Worm (Caenorhabditis elegans) whole organism, late embryonic: Measurements from ENCODE around the gene K04D7.6.

Source experiments
- K02D7.2 ChIP-seq: sonication (generic microtip); optimal IDR thresholded peaks from 2 replicates; lab custom pipeline; 2017; ENCODE audit warnings: mild to moderate bottlenecking, missing genetic modification characterization, missing compliant biosample characterization
- K09A11.1 ChIP-seq: sonication (generic microtip); optimal IDR thresholded peaks from 2 replicates; lab custom pipeline; 2017; ENCODE audit warnings: antibody characterized with exemption, mild to moderate bottlenecking, missing genetic modification characterization, missing compliant biosample characterization; ENCODE audit not compliant: insufficient read depth
- Y22D7AL.16 ChIP-seq: sonication (generic microtip); optimal IDR thresholded peaks from 2 replicates; lab custom pipeline; 2016; ENCODE audit warnings: missing genetic modification characterization, missing compliant biosample characterization
- ahr-1 ChIP-seq: sonication (generic microtip); optimal IDR thresholded peaks from 2 replicates; lab custom pipeline; 2016; ENCODE audit warnings: missing genetic modification characterization, missing compliant biosample characterization
- ama-1 ChIP-seq: fragments of 150-350 bp; optimal IDR thresholded peaks from 2 replicates; lab custom pipeline; 2014
- ceh-14 ChIP-seq: sonication (generic microtip); optimal IDR thresholded peaks from 2 replicates; lab custom pipeline; 2016; ENCODE audit warnings: missing genotype, missing genetic modification characterization, missing compliant biosample characterization
- ceh-18 ChIP-seq: sonication (generic microtip); optimal IDR thresholded peaks from 2 replicates; lab custom pipeline; 2016; ENCODE audit warnings: missing genetic modification characterization, missing compliant biosample characterization
- ceh-2 ChIP-seq: sonication (generic microtip); optimal IDR thresholded peaks from 2 replicates; lab custom pipeline; 2016; ENCODE audit warnings: missing genotype, missing genetic modification characterization, missing compliant biosample characterization
- ceh-22 ChIP-seq: sonication (generic microtip); optimal IDR thresholded peaks from 2 replicates; lab custom pipeline; 2017; ENCODE audit warnings: missing biosample characterization, missing genetic modification characterization
- ceh-31 ChIP-seq: sonication (generic microtip); optimal IDR thresholded peaks from 2 replicates; lab custom pipeline; 2016; ENCODE audit warnings: missing genetic modification characterization, missing compliant biosample characterization
- ceh-34 ChIP-seq: sonication (generic microtip); optimal IDR thresholded peaks from 2 replicates; lab custom pipeline; 2016; ENCODE audit warnings: mild to moderate bottlenecking, missing genetic modification characterization, missing compliant biosample characterization
- ceh-48 ChIP-seq: sonication (generic microtip); optimal IDR thresholded peaks from 2 replicates; lab custom pipeline; 2016; ENCODE audit warnings: missing genetic modification characterization, inconsistent platforms, missing compliant biosample characterization
- che-1 ChIP-seq: sonication (generic microtip); optimal IDR thresholded peaks from 2 replicates; lab custom pipeline; 2016; ENCODE audit warnings: mild to moderate bottlenecking, missing genetic modification characterization, missing compliant biosample characterization
- dmd-4 ChIP-seq: sonication (generic microtip); optimal IDR thresholded peaks from 2 replicates; lab custom pipeline; 2016; ENCODE audit warnings: borderline replicate concordance, missing genetic modification characterization, missing compliant biosample characterization
- ets-4 ChIP-seq: sonication (generic microtip); optimal IDR thresholded peaks from 2 replicates; lab custom pipeline; 2016; ENCODE audit warnings: missing genetic modification characterization, missing compliant biosample characterization
- eyg-1 ChIP-seq: sonication (generic microtip); optimal IDR thresholded peaks from 2 replicates; lab custom pipeline; 2016; ENCODE audit warnings: missing genotype, missing genetic modification characterization, missing compliant biosample characterization
- fkh-10 ChIP-seq: fragments of 150-350 bp; optimal IDR thresholded peaks from 2 replicates; lab custom pipeline; 2014; ENCODE audit warnings: missing biosample characterization, missing genetic modification reagents, missing genetic modification characterization
- fkh-6 ChIP-seq: sonication (generic microtip); optimal IDR thresholded peaks from 2 replicates; lab custom pipeline; 2016; ENCODE audit warnings: missing genetic modification characterization, missing compliant biosample characterization
- hlh-13 ChIP-seq: fragments of 200-800 bp; sonication (Bioruptor generic); optimal IDR thresholded peaks from 2 replicates; lab custom pipeline; 2018; ENCODE audit warnings: mild to moderate bottlenecking, missing genetic modification characterization, missing compliant biosample characterization
- hlh-15 ChIP-seq: sonication (generic microtip); optimal IDR thresholded peaks from 2 replicates; lab custom pipeline; 2016; ENCODE audit warnings: missing genetic modification characterization, missing compliant biosample characterization
- hlh-30 ChIP-seq: sonication (generic microtip); optimal IDR thresholded peaks from 2 replicates; lab custom pipeline; 2017; ENCODE audit warnings: antibody characterized with exemption, missing genetic modification characterization, missing compliant biosample characterization; ENCODE audit not compliant: insufficient read depth
- hlh-6 ChIP-seq: sonication (generic microtip); optimal IDR thresholded peaks from 2 replicates; lab custom pipeline; 2016; ENCODE audit warnings: missing genotype, missing genetic modification characterization, missing compliant biosample characterization
- lim-6 ChIP-seq: sonication (generic microtip); optimal IDR thresholded peaks from 2 replicates; lab custom pipeline; 2016; ENCODE audit warnings: missing genetic modification characterization, missing compliant biosample characterization
- lin-11 ChIP-seq: fragments of 200-800 bp; sonication (Bioruptor generic); optimal IDR thresholded peaks from 2 replicates; lab custom pipeline; 2018; ENCODE audit warnings: mild to moderate bottlenecking, missing genetic modification characterization, missing compliant biosample characterization
- madf-2 ChIP-seq: sonication (generic microtip); optimal IDR thresholded peaks from 2 replicates; lab custom pipeline; 2017; ENCODE audit warnings: missing genetic modification characterization, missing compliant biosample characterization
- nhr-11 ChIP-seq: fragments of 150-350 bp; optimal IDR thresholded peaks from 2 replicates; lab custom pipeline; 2014; ENCODE audit warnings: missing biosample characterization, missing genetic modification characterization
- npax-4 ChIP-seq: sonication (generic microtip); optimal IDR thresholded peaks from 2 replicates; lab custom pipeline; 2016; ENCODE audit warnings: missing genetic modification characterization, missing compliant biosample characterization
- odd-2 ChIP-seq: sonication (generic microtip); optimal IDR thresholded peaks from 2 replicates; lab custom pipeline; 2017; ENCODE audit warnings: antibody characterized with exemption, mild to moderate bottlenecking, missing genetic modification characterization, missing compliant biosample characterization
- pag-3 ChIP-seq: sonication (generic microtip); optimal IDR thresholded peaks from 2 replicates; lab custom pipeline; 2016; ENCODE audit warnings: missing compliant biosample characterization, missing genetic modification characterization, borderline replicate concordance
- pat-9 ChIP-seq: fragments of 200-800 bp; sonication (Bioruptor generic); optimal IDR thresholded peaks from 2 replicates; lab custom pipeline; 2018; ENCODE audit warnings: mild to moderate bottlenecking, missing genetic modification characterization, moderate library complexity, missing compliant biosample characterization
- pax-1 ChIP-seq: fragments of 150-350 bp; optimal IDR thresholded peaks from 2 replicates; lab custom pipeline; 2014; ENCODE audit warnings: missing biosample characterization, missing genetic modification characterization
- pha-2 ChIP-seq: sonication (generic microtip); optimal IDR thresholded peaks from 2 replicates; lab custom pipeline; 2017; ENCODE audit warnings: mild to moderate bottlenecking, missing genetic modification characterization, missing compliant biosample characterization
- pha-4 ChIP-seq: fragments of 150-350 bp; optimal IDR thresholded peaks from 2 replicates; lab custom pipeline; 2018; ENCODE audit warnings: missing biosample characterization, missing genetic modification reagents, missing genetic modification characterization
- pqm-1 ChIP-seq: sonication (generic microtip); optimal IDR thresholded peaks from 2 replicates; lab custom pipeline; 2016; ENCODE audit warnings: missing genetic modification characterization, missing compliant biosample characterization
- pros-1 ChIP-seq: fragments of 150-350 bp; optimal IDR thresholded peaks from 2 replicates; lab custom pipeline; 2014; ENCODE audit warnings: missing biosample characterization, missing genetic modification reagents, missing genetic modification characterization
- rnt-1 ChIP-seq: sonication (generic microtip); optimal IDR thresholded peaks from 2 replicates; lab custom pipeline; 2016; ENCODE audit warnings: missing genetic modification characterization, missing compliant biosample characterization
- sdc-2 ChIP-seq: sonication (generic microtip); optimal IDR thresholded peaks from 2 replicates; lab custom pipeline; 2016; ENCODE audit warnings: missing genotype, missing genetic modification characterization, missing compliant biosample characterization
- sox-4 ChIP-seq: sonication (generic microtip); optimal IDR thresholded peaks from 2 replicates; lab custom pipeline; 2017; ENCODE audit warnings: mild to moderate bottlenecking, missing genetic modification characterization, inconsistent platforms, missing compliant biosample characterization
- syd-9 ChIP-seq: sonication (generic microtip); optimal IDR thresholded peaks from 2 replicates; lab custom pipeline; 2016; ENCODE audit warnings: mild to moderate bottlenecking, missing genetic modification characterization, moderate library complexity, missing compliant biosample characterization
- tbx-2 ChIP-seq: sonication (generic microtip); optimal IDR thresholded peaks from 2 replicates; lab custom pipeline; 2016; ENCODE audit warnings: missing genetic modification characterization, missing compliant biosample characterization
- ttx-3 ChIP-seq: sonication (generic microtip); optimal IDR thresholded peaks from 2 replicates; lab custom pipeline; 2016; ENCODE audit warnings: missing genetic modification reagents, missing genetic modification characterization, missing compliant biosample characterization
- unc-55 ChIP-seq: sonication (generic microtip); optimal IDR thresholded peaks from 2 replicates; lab custom pipeline; 2017; ENCODE audit warnings: missing biosample characterization, missing genetic modification reagents, missing genetic modification characterization
- unc-86 ChIP-seq: sonication (generic microtip); optimal IDR thresholded peaks from 2 replicates; lab custom pipeline; 2016; ENCODE audit warnings: missing genetic modification characterization, missing compliant biosample characterization
- zip-5 ChIP-seq: sonication (generic microtip); optimal IDR thresholded peaks from 2 replicates; lab custom pipeline; 2016; ENCODE audit warnings: missing genetic modification characterization, missing compliant biosample characterization
- ztf-16 ChIP-seq: sonication (generic microtip); optimal IDR thresholded peaks from 2 replicates; lab custom pipeline; 2017; ENCODE audit warnings: missing genetic modification characterization, missing compliant biosample characterization

The K04D7.6 gene

DNA sequence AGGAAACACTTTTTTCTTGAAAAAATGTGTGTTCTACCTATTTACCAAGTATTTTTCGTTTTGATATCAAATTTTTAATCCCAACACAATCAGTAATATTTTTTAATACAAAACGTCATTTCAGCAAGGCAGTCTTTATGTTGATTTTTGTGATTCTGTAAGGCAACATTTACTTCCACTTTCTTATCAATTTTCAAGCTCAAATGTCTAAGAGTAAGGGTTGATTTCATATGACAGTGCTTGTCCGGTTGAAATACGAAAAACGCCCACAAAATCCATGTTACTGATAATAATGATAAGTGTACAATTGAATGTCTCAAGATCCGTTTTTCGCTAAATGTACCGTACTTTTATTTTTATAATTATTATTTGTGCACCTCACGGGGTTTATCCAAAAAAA, 30.0 kb upstream of the K04D7.6 start:
- TF ChIP-seq pha-2 (tag; lab: Kevin White, UChicago) (no peak), hlh-30 (tag; lab: Kevin White, UChicago) (no peak), hlh-13 (GFP tag; lab: Kevin White, UChicago) (no peak), ztf-16 (no peak), pag-3 (tag; lab: Kevin White, UChicago) (no peak), dmd-4 (tag; lab: Kevin White, UChicago) (no peak), hlh-15 (no peak), Y22D7AL.16 (no peak), unc-86 (tag; lab: Kevin White, UChicago) (no peak), unc-55 (GFP tag; lab: Kevin White, UChicago) (no peak), ceh-31 (no peak), pros-1 (tag; lab: Kevin White, UChicago) (no peak), ceh-34 (no peak), npax-4 (tag; lab: Kevin White, UChicago) (no peak), sdc-2 (no peak), ceh-2 (tag; lab: Kevin White, UChicago) (no peak), ama-1 (lab: Kevin White, UChicago) (no peak), madf-2 (tag; lab: Kevin White, UChicago) (no peak), ahr-1 (tag; lab: Kevin White, UChicago) (no peak)
- TF ChIP-seq, all 69 proteins: peak for 0

DNA sequence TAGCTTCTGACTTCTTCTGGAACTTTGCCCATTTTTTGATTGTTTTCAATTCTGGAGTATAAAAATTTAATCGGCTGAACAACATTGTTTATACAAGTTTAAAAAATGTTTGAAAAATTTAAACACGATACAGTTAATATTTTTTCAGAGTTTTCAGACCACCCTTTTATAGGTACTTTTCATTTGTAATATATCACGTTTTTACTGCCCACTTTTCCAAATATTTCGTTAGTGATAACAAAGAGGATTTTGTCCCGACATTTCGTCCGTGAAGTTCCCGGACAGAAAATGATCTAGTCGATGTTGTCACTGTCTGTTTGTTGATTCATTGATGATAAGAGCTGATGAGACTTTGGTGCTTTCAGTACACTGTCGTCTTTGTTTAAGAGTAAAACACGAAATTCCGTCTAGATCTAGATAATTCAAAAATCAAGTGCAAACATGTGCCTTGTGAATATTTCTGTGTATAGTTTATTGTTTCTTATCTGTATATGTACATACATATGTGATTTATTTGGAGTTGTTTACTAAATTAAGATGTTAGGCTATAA, 29.3 kb upstream of the K04D7.6 start, which contains the start of gene ech-9:
ech-9 (minus strand) TSS at position 51 of the 551 bp plus-strand sequence.
- TF ChIP-seq pat-9 (tag; lab: Kevin White, UChicago) (no peak), ceh-48 (tag; lab: Kevin White, UChicago) (no peak), pag-3 (tag; lab: Kevin White, UChicago) (no peak), fkh-6 (tag; lab: Kevin White, UChicago) (no peak), syd-9 (tag; lab: Kevin White, UChicago) (no peak)

DNA sequence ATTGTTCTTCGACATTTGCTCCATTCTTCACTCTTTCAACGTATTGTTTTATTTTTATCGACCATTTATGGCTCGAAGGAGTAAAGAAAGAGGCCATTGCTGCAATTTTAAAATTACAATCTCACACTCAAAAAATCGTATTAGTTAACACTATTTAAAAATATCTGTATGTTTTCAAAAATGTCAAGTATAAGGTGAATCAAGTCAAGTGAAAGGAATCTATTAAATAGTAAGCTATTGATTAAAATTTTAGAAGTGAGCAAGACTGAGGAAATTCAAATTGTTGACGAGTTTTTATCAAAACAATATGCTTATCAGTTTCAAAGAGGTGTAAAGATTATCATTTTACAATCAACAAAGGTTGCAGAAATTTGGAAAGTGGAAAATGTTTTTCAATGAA, 26.4 kb upstream of the K04D7.6 start, which contains the start of gene F01G10.4:
F01G10.4 (minus strand) TSS at position 101 of the 400 bp plus-strand sequence.
- TF ChIP-seq fkh-10 (GFP tag; lab: Kevin White, UChicago), result no peak

DNA sequence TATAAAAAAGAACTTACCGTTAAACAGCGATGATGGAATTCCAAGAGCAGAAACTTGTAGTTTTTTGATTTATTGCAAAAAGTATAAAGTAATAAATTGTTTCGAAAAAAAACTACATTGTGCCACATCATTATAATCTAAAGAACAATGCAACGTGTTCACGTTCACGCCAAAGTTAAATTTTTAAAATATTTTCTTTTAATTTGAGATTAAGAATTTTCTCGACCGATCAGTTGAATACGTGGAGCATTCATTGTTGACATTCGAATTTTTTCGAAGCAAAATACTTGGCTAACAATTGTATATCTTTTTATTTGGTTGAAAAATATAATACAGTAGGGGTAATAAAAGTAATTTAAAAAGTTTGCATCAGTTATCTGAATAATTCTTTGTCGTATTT, 24.9 kb upstream of the K04D7.6 start, which contains the start of gene F01G10.5:
F01G10.5 (minus strand) TSS at position 101 of the 400 bp plus-strand sequence.
- TF ChIP-seq ceh-48 (tag; lab: Kevin White, UChicago), result no peak
- no peak for TF ChIP-seq ttx-3
- TF ChIP-seq hlh-6 (tag; lab: Kevin White, UChicago), result no peak
- TF ChIP-seq Y22D7AL.16, result no peak
- TF ChIP-seq dmd-4 (tag; lab: Kevin White, UChicago), result no peak
- TF ChIP-seq lim-6 (tag; lab: Kevin White, UChicago), result no peak
- no peak for TF ChIP-seq ceh-31
- TF ChIP-seq pha-4, result no peak
- no peak for TF ChIP-seq ceh-14 (tag; lab: Kevin White, UChicago)
- TF ChIP-seq lin-11 (tag; lab: Kevin White, UChicago), result no peak
- no peak for TF ChIP-seq sdc-2
- TF ChIP-seq ets-4, result no peak
- TF ChIP-seq ceh-34, result no peak
- TF ChIP-seq sox-4 (tag; lab: Kevin White, UChicago), result no peak
- TF ChIP-seq odd-2 (tag; lab: Kevin White, UChicago), result no peak
- TF ChIP-seq, all 69 proteins: peak for 0

DNA sequence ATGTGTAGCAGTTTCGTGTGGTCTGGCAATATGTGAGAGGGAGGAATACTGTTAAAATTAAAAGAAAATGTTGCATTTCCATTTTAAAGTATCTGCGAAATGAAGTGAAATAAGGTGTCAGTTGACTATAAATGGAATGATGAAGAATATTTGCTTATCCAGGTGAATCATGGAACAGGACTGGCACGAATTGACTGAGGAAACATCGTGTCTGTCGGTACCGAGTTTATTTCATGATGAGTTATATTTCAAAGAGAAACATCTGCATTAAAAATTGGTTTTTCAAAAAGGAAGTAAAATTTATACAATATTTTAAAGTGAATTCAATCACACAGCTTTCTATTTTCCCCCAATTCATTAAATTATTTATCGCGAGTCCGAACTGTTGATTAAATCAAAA, 21.5 kb upstream of the K04D7.6 start, which contains the start of gene F01G10.6:
F01G10.6 (minus strand) TSS at position 101 of the 400 bp plus-strand sequence.
- TF ChIP-seq che-1 (tag; lab: Kevin White, UChicago) (no peak), K02D7.2 (no peak), ceh-18 (tag; lab: Kevin White, UChicago) (no peak), zip-5 (tag; lab: Kevin White, UChicago) (no peak), eyg-1 (tag; lab: Kevin White, UChicago) (no peak), hlh-15 (no peak), ahr-1 (tag; lab: Kevin White, UChicago) (no peak), fkh-10 (GFP tag; lab: Kevin White, UChicago) (no peak), nhr-11 (tag; lab: Kevin White, UChicago) (no peak), sdc-2 (no peak), K09A11.1 (tag; lab: Kevin White, UChicago) (no peak), unc-55 (GFP tag; lab: Kevin White, UChicago) (no peak), ceh-22 (tag; lab: Kevin White, UChicago) (no peak), madf-2 (tag; lab: Kevin White, UChicago) (no peak), pqm-1 (no peak), tbx-2 (tag; lab: Kevin White, UChicago) (no peak), pax-1 (tag; lab: Kevin White, UChicago) (no peak), ceh-14 (tag; lab: Kevin White, UChicago) (no peak), rnt-1 (no peak)
